Fruit fly (Drosophila melanogaster): ENCODE measurements around the gene Klp31E.

Klp31E gene

dm6 chr2L:10413251-10414127 lies at the start of gene Klp31E, which contains the start of gene CG5355:
Gene Klp31E, plus strand, starts transcription at chr2L:10414017.
Gene CG5355, minus strand, starts transcription at chr2L:10413463.
- TF ChIP-seq CG13894 (tag; optimal IDR thresholded peaks at IDR 0.05) (no peak), CG5953 (GFP tag; IDR thresholded peaks at IDR 0.05) (no peak), ftz-f1 (GFP tag; optimal IDR thresholded peaks at IDR 0.05) (no peak), CG8281 (tag; optimal IDR thresholded peaks at IDR 0.05) (no peak), CG15696 (tag; optimal IDR thresholded peaks at IDR 0.05) (peak; percentile 70), unpg (GFP tag; optimal IDR thresholded peaks at IDR 0.05) (peak; percentile 48), ara (GFP tag; IDR thresholded peaks at IDR 0.05) (peak; percentile 72), Nf-YC (tag; optimal IDR thresholded peaks at IDR 0.05) (peak; percentile 76), CG12219 (GFP tag; optimal IDR thresholded peaks at IDR 0.05) (peak; percentile 40), CG1792 (GFP tag; optimal IDR thresholded peaks at IDR 0.05) (peak; percentile 42), Vsx1 (GFP tag; optimal IDR thresholded peaks at IDR 0.05) (no peak), nom (GFP tag; optimal IDR thresholded peaks at IDR 0.05) (peak; percentile 9), CHES-1-like (GFP tag; optimal IDR thresholded peaks at IDR 0.05) (peak; percentile 29), CG18619 (GFP tag; optimal IDR thresholded peaks at IDR 0.05) (peak; percentile 75), Ets97D (GFP tag; optimal IDR thresholded peaks at IDR 0.05) (peak; percentile 15), Mad (GFP tag; optimal IDR thresholded peaks at IDR 0.05) (peak; percentile 42), shn (GFP tag; optimal IDR thresholded peaks at IDR 0.05) (peak; percentile 20), Kr (GFP tag; optimal IDR thresholded peaks at IDR 0.05) (no peak), CG17829 (tag; optimal IDR thresholded peaks at IDR 0.05) (peak; percentile 84), Bdp1 (GFP tag; optimal IDR thresholded peaks at IDR 0.05) (peak; percentile 17), CG8924 (tag; optimal IDR thresholded peaks at IDR 0.05) (peak; percentile 76), chinmo (GFP tag; IDR thresholded peaks at IDR 0.05; ENCODE audit: partially characterized antibody) (peak; percentile 70; the same call in 1 of the 4 replicates), ATbp (GFP tag; optimal IDR thresholded peaks at IDR 0.05) (no peak), Sry-δ (GFP tag; optimal IDR thresholded peaks at IDR 0.05) (peak; percentile 69), Dad (GFP tag; optimal IDR thresholded peaks at IDR 0.05) (peak; percentile 32), row (GFP tag; IDR thresholded peaks at IDR 0.05) (peak; percentile 88), tin (GFP tag; optimal IDR thresholded peaks at IDR 0.05) (peak; percentile 57), bcd (GFP tag; optimal IDR thresholded peaks at IDR 0.05) (peak; percentile 72), scrt (GFP tag; optimal IDR thresholded peaks at IDR 0.05) (peak; percentile 63), CG7786 (GFP tag; optimal IDR thresholded peaks at IDR 0.05) (peak; percentile 43), CG6689 (GFP tag; IDR thresholded peaks at IDR 0.05) (peak; percentile 71), btn (GFP tag; optimal IDR thresholded peaks at IDR 0.05) (no peak), tna (GFP tag; IDR thresholded peaks at IDR 0.05; ENCODE audit: partially characterized antibody) (no peak), D (optimal IDR thresholded peaks at IDR 0.05) (no peak), D (GFP tag; optimal IDR thresholded peaks at IDR 0.05) (peak; percentile 66), Asciz (GFP tag; optimal IDR thresholded peaks at IDR 0.05) (peak; percentile 64), CG13123 (GFP tag; optimal IDR thresholded peaks at IDR 0.05) (peak; percentile 2), bsh (GFP tag; optimal IDR thresholded peaks at IDR 0.05) (peak in 1 of 2 experiments; percentile 58), ssp (GFP tag; IDR thresholded peaks at IDR 0.05) (peak; percentile 74), Mes4 (GFP tag; optimal IDR thresholded peaks at IDR 0.05) (peak; percentile 46), jumu (GFP tag; optimal IDR thresholded peaks at IDR 0.05) (peak; percentile 57), Usf (GFP tag; optimal IDR thresholded peaks at IDR 0.05) (peak; percentile 71), peb (GFP tag; IDR thresholded peaks at IDR 0.05) (no peak), CG3847 (GFP tag; IDR thresholded peaks at IDR 0.05) (no peak; the same call in 1 of the 2 replicates), CG11456 (GFP tag; IDR thresholded peaks at IDR 0.05) (0 out of 3 replicates have a peak, but pooled peaks have one; percentile 42), CG10959 (GFP tag; IDR thresholded peaks at IDR 0.05) (no peak), pan (optimal IDR thresholded peaks at IDR 0.05) (no peak), pan (GFP tag; optimal IDR thresholded peaks at IDR 0.05 in 1 of 2, IDR thresholded peaks at IDR 0.05 in 1 of 2) (peak in 1 of 2 experiments; percentile 63), Neu2 (GFP tag; optimal IDR thresholded peaks at IDR 0.05; ENCODE audit: borderline replicate concordance) (peak; percentile 87)

Data from whole organism, embryonic.